Fruit fly (Drosophila melanogaster): ENCODE measurements around the gene osi.

- TF ChIP-seq tj (GFP tag; optimal IDR thresholded peaks at IDR 0.05) (no peak), kay (GFP tag; ENCODE audit: borderline replicate concordance) (no peak), CG11617 (GFP tag; optimal IDR thresholded peaks at IDR 0.05) (no peak), CG7101 (tag; optimal IDR thresholded peaks at IDR 0.05) (no peak), CG1620 (GFP tag; optimal IDR thresholded peaks at IDR 0.05) (no peak), CG12768 (GFP tag; optimal IDR thresholded peaks at IDR 0.05) (no peak), CG5204 (GFP tag; optimal IDR thresholded peaks at IDR 0.05) (no peak), CG33017 (tag; optimal IDR thresholded peaks at IDR 0.05) (no peak), CG14711 (tag; optimal IDR thresholded peaks at IDR 0.05) (no peak), Crg-1 (GFP tag; optimal IDR thresholded peaks at IDR 0.05) (no peak), CG7045 (GFP tag; optimal IDR thresholded peaks at IDR 0.05) (no peak)
Observed at dm6 chr2L:16868897-16869324, 18.9 kb downstream of the osi start.
